Worm (Caenorhabditis elegans): Measurements from ENCODE around the gene F53F1.2.
A peak's percentile ranks its signal among the peaks of the same experiment; 100 is the strongest.

Gene F53F1.2

DNA sequence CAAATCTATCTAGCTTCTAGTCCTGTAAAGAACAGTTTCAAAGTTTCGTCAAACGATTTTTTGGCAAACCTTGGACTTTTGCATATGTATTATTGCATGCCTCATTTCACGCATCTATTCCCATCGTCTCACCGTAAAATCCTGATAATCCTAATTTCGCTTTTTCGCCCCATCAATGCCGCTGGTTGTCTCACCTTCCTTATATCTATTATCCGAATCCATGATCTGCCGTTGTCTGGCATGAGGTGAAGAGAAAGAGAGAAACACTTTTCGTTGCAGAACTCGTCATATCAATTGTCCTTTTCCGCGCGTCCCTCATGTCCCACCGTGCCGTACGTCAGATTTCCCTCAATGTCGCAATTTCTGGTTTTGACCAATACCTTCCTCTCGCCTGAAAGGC lies 8.0 kb downstream of the F53F1.2 start, which contains the start of gene cut-2 (continued):
- TF ChIP-seq K12H6.12 (tag; optimal IDR thresholded peaks at IDR 0.05), result no peak
- no peak for TF ChIP-seq hlh-26 (GFP tag; conservative IDR thresholded peaks at IDR 0.05)
- TF ChIP-seq die-1 (tag; optimal IDR thresholded peaks at IDR 0.05), result no peak
- no peak for TF ChIP-seq chd-7 (tag; optimal IDR thresholded peaks at IDR 0.05)
- no peak for TF ChIP-seq akir-1 (GFP tag; optimal IDR thresholded peaks at IDR 0.05)

DNA sequence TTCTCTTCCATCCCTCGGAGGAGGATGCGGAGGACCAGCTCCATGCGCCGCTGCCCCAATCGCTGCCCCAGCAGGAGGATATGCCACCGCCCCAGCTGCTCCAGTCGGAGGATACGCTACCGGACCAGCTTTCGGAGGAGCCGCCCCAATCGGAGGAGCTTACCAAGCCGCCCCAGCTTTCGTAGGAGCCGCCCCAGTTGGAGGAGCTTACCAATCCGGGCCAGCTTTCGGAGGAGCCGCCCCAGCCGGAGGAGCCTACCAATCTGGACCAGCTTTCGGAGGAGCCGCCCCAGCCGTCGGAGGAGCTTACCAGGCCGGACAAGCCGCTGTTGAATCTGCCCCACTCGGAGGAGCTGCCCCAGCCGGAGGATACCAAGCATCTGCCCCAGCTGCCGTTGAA lies 8.8 kb downstream of the F53F1.2 start:
- TF ChIP-seq die-1 (tag; optimal IDR thresholded peaks at IDR 0.05) (no peak), snpc-4 (GFP tag; optimal IDR thresholded peaks at IDR 0.05) (no peak), snpc-4 (tag; optimal IDR thresholded peaks at IDR 0.05) (no peak), athp-1 (tag; optimal IDR thresholded peaks at IDR 0.05) (no peak), D2030.7 (GFP tag; IDR thresholded peaks at IDR 0.05) (no peak), K12H6.12 (tag; optimal IDR thresholded peaks at IDR 0.05) (no peak), ekl-4 (GFP tag; IDR thresholded peaks at IDR 0.05) (no peak), F33H1.4 (GFP tag; IDR thresholded peaks at IDR 0.05) (no peak), ccch-3 (GFP tag; optimal IDR thresholded peaks at IDR 0.05) (no peak), mes-4 (tag; optimal IDR thresholded peaks at IDR 0.05) (peak; percentile 53), ztf-18 (tag; optimal IDR thresholded peaks at IDR 0.05) (no peak), F37B4.10 (GFP tag; IDR thresholded peaks at IDR 0.05) (no peak), bed-1 (GFP tag; IDR thresholded peaks at IDR 0.05) (no peak), egrh-3 (GFP tag; IDR thresholded peaks at IDR 0.05) (peak; percentile 98), unc-130 (GFP tag; optimal IDR thresholded peaks at IDR 0.05) (no peak), mel-28 (tag; optimal IDR thresholded peaks at IDR 0.05; ENCODE audit: borderline replicate concordance) (no peak), ceh-100 (GFP tag; IDR thresholded peaks at IDR 0.05) (no peak), cebp-1 (GFP tag; IDR thresholded peaks at IDR 0.05) (no peak), cebp-1 (tag; optimal IDR thresholded peaks at IDR 0.05) (no peak), lin-26 (GFP tag; IDR thresholded peaks at IDR 0.05) (no peak), lsl-1 (GFP tag; optimal IDR thresholded peaks at IDR 0.05) (no peak), hlh-26 (GFP tag; conservative IDR thresholded peaks at IDR 0.05) (0 out of 2 replicates have a peak, but pooled peaks have one; percentile 42), rcor-1 (GFP tag; IDR thresholded peaks at IDR 0.05) (no peak), fkh-3 (tag; optimal IDR thresholded peaks at IDR 0.05) (no peak), xnd-1 (tag; optimal IDR thresholded peaks at IDR 0.05) (no peak), ztf-28 (GFP tag; IDR thresholded peaks at IDR 0.05) (0 out of 2 replicates have a peak, but pooled peaks have one; percentile 26), F55B11.4 (tag; optimal IDR thresholded peaks at IDR 0.05; ENCODE audit: borderline replicate concordance, insufficient read depth) (no peak), nhr-179 (tag; optimal IDR thresholded peaks at IDR 0.05) (no peak), pbrm-1 (GFP tag; IDR thresholded peaks at IDR 0.05) (no peak), chd-7 (tag; optimal IDR thresholded peaks at IDR 0.05) (no peak), cebp-2 (GFP tag; IDR thresholded peaks at IDR 0.05) (no peak), zfh-2 (GFP tag; conservative IDR thresholded peaks at IDR 0.05) (no peak; the same call in 1 of the 2 replicates), Y95B8A.8 (GFP tag; IDR thresholded peaks at IDR 0.05) (no peak), lin-35 (GFP tag; optimal IDR thresholded peaks at IDR 0.05) (no peak), aptf-3 (GFP tag; IDR thresholded peaks at IDR 0.05) (0 out of 2 replicates have a peak, but pooled peaks have one; percentile 45), ZK185.1 (tag; optimal IDR thresholded peaks at IDR 0.05; ENCODE audit: poor library complexity, severe bottlenecking) (no peak), nfyb-1 (GFP tag; IDR thresholded peaks at IDR 0.05) (0 out of 2 replicates have a peak, but pooled peaks have one; percentile 48), nhr-120 (GFP tag; IDR thresholded peaks at IDR 0.05) (no peak), aptf-2 (GFP tag; conservative IDR thresholded peaks at IDR 0.05) (no peak), ztf-3 (GFP tag; optimal IDR thresholded peaks at IDR 0.05) (no peak), tbx-9 (tag; optimal IDR thresholded peaks at IDR 0.05; ENCODE audit: borderline replicate concordance) (no peak), lir-1 (GFP tag; conservative IDR thresholded peaks at IDR 0.05) (no peak), unc-62 (GFP tag; optimal IDR thresholded peaks at IDR 0.05) (no peak), lsy-27 (tag; optimal IDR thresholded peaks at IDR 0.05; ENCODE audit: borderline replicate concordance, insufficient read depth) (no peak), K11D2.4 (GFP tag; IDR thresholded peaks at IDR 0.05) (no peak)
